Fruit fly (Drosophila melanogaster) ovary, adult (tissue): Measurements from ENCODE around the gene Mrm2.
A peak's percentile ranks its signal among the peaks of the same experiment; 100 is the strongest.

Experiments
- CG17801 ChIP-seq: fragments of 200-800 bp; optimal IDR thresholded peaks from 2 replicates; lab custom pipeline; 2019; ENCODE audit warnings: missing biosample characterization, mild to moderate bottlenecking, missing genetic modification characterization, moderate library complexity; ENCODE audit not compliant: partially characterized antibody

The Mrm2 gene

dm6 chr3R:19846870-19847590 is 14.4 kb upstream of the Mrm2 start, which contains the start of gene MICU3:
Gene MICU3 (plus strand): TSS chr3R:19847311.
- no peak for TF ChIP-seq CG17801 (GFP tag; lab: Kevin White, UChicago)

dm6 chr3R:19847591-19848256 is 13.7 kb upstream of the Mrm2 start:
- no peak for TF ChIP-seq CG17801 (GFP tag; lab: Kevin White, UChicago)

dm6 chr3R:19858017-19858659 is 3.3 kb upstream of the Mrm2 start:
- TF ChIP-seq CG17801 (GFP tag; lab: Kevin White, UChicago): peak; percentile 3

dm6 chr3R:19858944-19859343 is 2.5 kb upstream of the Mrm2 start:
- no peak for TF ChIP-seq CG17801 (GFP tag; lab: Kevin White, UChicago)

dm6 chr3R:19859370-19860033 is 1.9 kb upstream of the Mrm2 start:
- no peak for TF ChIP-seq CG17801 (GFP tag; lab: Kevin White, UChicago)

- TF ChIP-seq CG17801 (GFP tag; lab: Kevin White, UChicago): peak; percentile 85
Observed at dm6 chr3R:19863979-19864775, 2.8 kb downstream of the Mrm2 start, which contains the start of the genes CG4572 and CG4686. Gene CG4572 (minus strand): TSS chr3R:19864393. Gene CG4686 (plus strand): TSS chr3R:19864496.

dm6 chr3R:19873102-19873737 is 11.8 kb downstream of the Mrm2 start:
- TF ChIP-seq CG17801 (GFP tag; lab: Kevin White, UChicago): no peak

dm6 chr3R:19875118-19875887 is 13.9 kb downstream of the Mrm2 start, which contains the start of gene Mrp5:
Gene Mrp5 (minus strand): TSS chr3R:19875678.
- TF ChIP-seq CG17801 (GFP tag; lab: Kevin White, UChicago): no peak

dm6 chr3R:19877427-19878076 is 16.1 kb downstream of the Mrm2 start, which contains the start of the genes CG17186 and Arc42:
Gene CG17186 (minus strand): TSS chr3R:19877514.
Gene Arc42 (plus strand): TSS chr3R:19877737.
- TF ChIP-seq CG17801 (GFP tag; lab: Kevin White, UChicago): peak; percentile 33

dm6 chr3R:19879470-19880052 is 18.2 kb downstream of the Mrm2 start, which contains the start of gene Ask1:
Gene Ask1 (plus strand): TSS chr3R:19879719.
- no peak for TF ChIP-seq CG17801 (GFP tag; lab: Kevin White, UChicago)

dm6 chr3R:19880431-19880939 is 19.1 kb downstream of the Mrm2 start:
- peak; percentile 84 for TF ChIP-seq CG17801 (GFP tag; lab: Kevin White, UChicago)
